Worm (Caenorhabditis elegans) whole organism, early embryonic: ENCODE data around the gene Y71H2AM.12.

ENCODE experiments used
- B0310.2 ChIP-seq: sonication (generic microtip); optimal IDR thresholded peaks from 2 replicates; lab custom pipeline; 2016; ENCODE audit warnings: mild to moderate bottlenecking, missing genetic modification characterization, missing compliant biosample characterization
- F13C5.2 ChIP-seq: sonication (generic microtip); optimal IDR thresholded peaks from 2 replicates; lab custom pipeline; 2017; ENCODE audit warnings: mild to moderate bottlenecking, missing genetic modification characterization, inconsistent platforms, missing compliant biosample characterization
- aly-1 ChIP-seq: sonication (generic microtip); optimal IDR thresholded peaks from 2 replicates; lab custom pipeline; 2016; ENCODE audit warnings: missing genetic modification characterization, missing compliant biosample characterization
- ama-1 ChIP-seq: fragments of 150-350 bp; optimal IDR thresholded peaks from 2 replicates; lab custom pipeline; 2014
- ceh-13 ChIP-seq: fragments of 200-800 bp; sonication (Bioruptor generic); optimal IDR thresholded peaks from 2 replicates; lab custom pipeline; 2018; ENCODE audit warnings: mild to moderate bottlenecking, missing genetic modification characterization, missing compliant biosample characterization
- ceh-36 ChIP-seq: sonication (generic microtip); optimal IDR thresholded peaks from 2 replicates; lab custom pipeline; 2016; ENCODE audit warnings: missing genetic modification characterization, inconsistent platforms, missing compliant biosample characterization
- ets-7 ChIP-seq: sonication (generic microtip); optimal IDR thresholded peaks from 2 replicates; lab custom pipeline; 2016; ENCODE audit warnings: missing genotype, missing genetic modification characterization, missing compliant biosample characterization
- flt-1 ChIP-seq: fragments of 200-800 bp; sonication (Bioruptor generic); IDR thresholded peaks from 2 replicates; pipeline ENCODE4 v1.3.6; 2022; ENCODE audit warnings: missing genetic modification characterization, missing compliant biosample characterization
- hmbx-1 ChIP-seq: sonication (generic microtip); optimal IDR thresholded peaks from 2 replicates; lab custom pipeline; 2016; ENCODE audit warnings: mild to moderate bottlenecking, missing genetic modification characterization, missing compliant biosample characterization
- hmg-4 ChIP-seq: fragments of 200-800 bp; sonication (Bioruptor generic); optimal IDR thresholded peaks from 2 replicates; lab custom pipeline; 2018; ENCODE audit warnings: mild to moderate bottlenecking, missing genetic modification characterization, missing compliant biosample characterization
- hnd-1 ChIP-seq: sonication (generic microtip); optimal IDR thresholded peaks from 2 replicates; lab custom pipeline; 2016; ENCODE audit warnings: missing genetic modification characterization, missing compliant biosample characterization
- pes-1 ChIP-seq: fragments of 200-800 bp; sonication (Bioruptor generic); IDR thresholded peaks from 2 replicates; pipeline ENCODE4 v1.3.6; 2022; ENCODE audit warnings: missing genetic modification reagents, missing genetic modification characterization, missing compliant biosample characterization
- scrt-1 ChIP-seq: fragments of 200-800 bp; sonication (Bioruptor generic); IDR thresholded peaks from 2 replicates; pipeline ENCODE4 v1.3.6; 2022; ENCODE audit warnings: missing genetic modification characterization, missing compliant biosample characterization
- sea-1 ChIP-seq: fragments of 200-800 bp; sonication (Bioruptor generic); conservative IDR thresholded peaks from 2 replicates; pipeline ENCODE4 v1.3.6; 2022; ENCODE audit warnings: missing genetic modification characterization, missing compliant biosample characterization
- tbx-11 ChIP-seq: fragments of 200-800 bp; sonication (Bioruptor generic); IDR thresholded peaks from 2 replicates; pipeline ENCODE4 v1.3.6; 2022; ENCODE audit warnings: missing genetic modification characterization, missing compliant biosample characterization
- tbx-37 ChIP-seq: fragments of 200-800 bp; sonication (Bioruptor generic); conservative IDR thresholded peaks from 2 replicates; pipeline ENCODE4 v1.3.6; 2022; ENCODE audit warnings: missing genetic modification reagents, missing genetic modification characterization, missing compliant biosample characterization
- tra-4 ChIP-seq: sonication (generic microtip); optimal IDR thresholded peaks from 2 replicates; lab custom pipeline; 2017; ENCODE audit warnings: missing genetic modification characterization, missing compliant biosample characterization

The Y71H2AM.12 gene

DNA sequence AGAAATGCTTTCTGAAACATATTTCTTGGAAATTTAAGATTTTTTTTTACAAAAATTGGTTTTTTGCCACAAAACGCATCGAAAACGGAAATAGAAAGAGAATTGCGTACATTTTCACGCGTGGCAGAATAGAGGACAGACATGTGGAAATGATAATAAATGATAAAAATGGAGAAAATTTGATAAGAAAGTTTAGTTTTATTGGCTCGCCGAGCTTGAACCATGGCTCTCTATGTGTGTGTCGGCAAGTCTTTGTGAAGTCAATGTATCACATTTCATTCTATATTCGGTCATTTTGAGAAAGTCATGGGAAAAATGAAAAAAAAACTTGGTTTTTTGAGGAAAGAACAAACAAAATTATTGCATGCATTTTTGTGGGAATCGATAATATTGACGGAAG lies 46.5 kb downstream of the Y71H2AM.12 start:
- TF ChIP-seq tra-4 (tag; lab: Kevin White, UChicago) (no peak), hmg-4 (no peak), hnd-1 (no peak), ama-1 (lab: Kevin White, UChicago) (no peak), pes-1 (GFP tag; lab: Robert Waterston, UW) (no peak), scrt-1 (GFP tag; lab: Robert Waterston, UW) (no peak), sea-1 (GFP tag; lab: Robert Waterston, UW) (no peak), ceh-13 (GFP tag; lab: Kevin White, UChicago) (no peak), tbx-11 (GFP tag; lab: Robert Waterston, UW) (no peak), hmbx-1 (tag; lab: Kevin White, UChicago) (no peak), aly-1 (tag; lab: Kevin White, UChicago) (no peak), B0310.2 (tag; lab: Kevin White, UChicago) (no peak), ceh-36 (tag; lab: Kevin White, UChicago) (no peak), tbx-37 (GFP tag; lab: Robert Waterston, UW) (no peak)

DNA sequence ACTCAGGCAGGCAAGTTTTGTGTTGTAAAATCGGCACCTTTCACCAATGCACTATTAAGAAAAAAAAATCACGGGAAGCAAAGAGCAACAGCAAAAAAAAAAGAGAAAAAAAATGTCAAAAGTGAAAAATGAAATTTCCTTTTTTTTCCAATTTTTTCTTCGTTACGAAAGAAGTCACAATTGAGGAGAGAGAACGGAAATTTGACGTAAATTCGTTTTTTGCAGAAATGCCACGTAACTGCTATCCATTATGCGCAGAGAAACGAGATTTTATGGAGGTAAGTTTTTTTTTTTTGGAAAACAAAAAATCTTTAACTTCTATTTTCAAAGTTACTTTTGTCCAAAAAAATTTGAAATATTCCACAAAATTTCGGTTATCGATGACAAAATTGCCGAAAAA lies 47.2 kb downstream of the Y71H2AM.12 start:
- no peak for TF ChIP-seq hnd-1
- TF ChIP-seq hmbx-1 (tag; lab: Kevin White, UChicago): no peak
- TF ChIP-seq tbx-37 (GFP tag; lab: Robert Waterston, UW): no peak
- no peak for TF ChIP-seq ama-1 (lab: Kevin White, UChicago)
- no peak for TF ChIP-seq B0310.2 (tag; lab: Kevin White, UChicago)
- no peak for TF ChIP-seq tbx-11 (GFP tag; lab: Robert Waterston, UW)
- TF ChIP-seq ets-7: no peak
- no peak for TF ChIP-seq ceh-13 (GFP tag; lab: Kevin White, UChicago)
- no peak for TF ChIP-seq hmg-4
- TF ChIP-seq aly-1 (tag; lab: Kevin White, UChicago): no peak
- no peak for TF ChIP-seq scrt-1 (GFP tag; lab: Robert Waterston, UW)
- no peak for TF ChIP-seq ceh-36 (tag; lab: Kevin White, UChicago)
- TF ChIP-seq tra-4 (tag; lab: Kevin White, UChicago): no peak
- TF ChIP-seq sea-1 (GFP tag; lab: Robert Waterston, UW): no peak
- TF ChIP-seq flt-1: no peak
- TF ChIP-seq F13C5.2 (tag; lab: Kevin White, UChicago): no peak
- TF ChIP-seq pes-1 (GFP tag; lab: Robert Waterston, UW): no peak

- TF ChIP-seq sea-1 (GFP tag; lab: Robert Waterston, UW): no peak
- no peak for TF ChIP-seq ceh-13 (GFP tag; lab: Kevin White, UChicago)
- no peak for TF ChIP-seq scrt-1 (GFP tag; lab: Robert Waterston, UW)
- TF ChIP-seq tra-4 (tag; lab: Kevin White, UChicago): no peak
- no peak for TF ChIP-seq F13C5.2 (tag; lab: Kevin White, UChicago)
These were observed 47.8 kb downstream of the Y71H2AM.12 start, which contains the start of the genes Y71H2AL.2, Y71H2AL.4 and pbo-1 for ce11 chrIII:2686064-2686463. Gene Y71H2AL.2, plus strand, starts transcription at chrIII:2686364. Gene Y71H2AL.4, plus strand, starts transcription at chrIII:2686408. Gene pbo-1, minus strand, starts transcription at chrIII:2686463.

- TF ChIP-seq ceh-36 (tag; lab: Kevin White, UChicago) (peak; percentile 76), tbx-11 (GFP tag; lab: Robert Waterston, UW) (no peak)
These were observed 50.5 kb downstream of the Y71H2AM.12 start for ce11 chrIII:2683403-2683802.

ce11 chrIII:2681559-2681958 lies 52.3 kb downstream of the Y71H2AM.12 start:
- no peak for TF ChIP-seq hmg-4
